Worm (Caenorhabditis elegans) whole organism, midembryonic: Measurements from ENCODE around the gene ZK380.4.

Experiments
- T22C8.4 ChIP-seq: fragments of 200-800 bp; sonication (Bioruptor generic); IDR thresholded peaks from 2 replicates; pipeline ENCODE4 v1.3.6; 2022; ENCODE audit warnings: missing genetic modification characterization, missing compliant biosample characterization
- cog-1 ChIP-seq: sonication (generic microtip); optimal IDR thresholded peaks from 2 replicates; lab custom pipeline; 2016; ENCODE audit warnings: missing genetic modification characterization, missing compliant biosample characterization
- flt-1 ChIP-seq: fragments of 200-800 bp; sonication (Bioruptor generic); IDR thresholded peaks from 2 replicates; pipeline ENCODE4 v1.3.6; 2022; ENCODE audit warnings: missing genetic modification characterization, missing compliant biosample characterization
- klf-2 ChIP-seq: fragments of 200-800 bp; sonication (Bioruptor generic); conservative IDR thresholded peaks from 2 replicates; pipeline ENCODE4 v1.3.6; 2022; ENCODE audit warnings: missing genetic modification reagents, missing genetic modification characterization, missing compliant biosample characterization
- med-1 ChIP-seq: sonication (generic microtip); optimal IDR thresholded peaks from 2 replicates; lab custom pipeline; 2017; ENCODE audit warnings: missing genetic modification characterization, mild to moderate bottlenecking, missing compliant biosample characterization, antibody characterized with exemption, missing genetic modification reagents; ENCODE audit not compliant: insufficient read depth
- ref-1 ChIP-seq: fragments of 200-800 bp; sonication (Bioruptor generic); conservative IDR thresholded peaks from 2 replicates; pipeline ENCODE4 v1.3.6; 2022; ENCODE audit warnings: missing genetic modification reagents, missing genetic modification characterization, missing compliant biosample characterization
- tab-1 ChIP-seq: fragments of 200-800 bp; sonication (Bioruptor generic); IDR thresholded peaks from 2 replicates; pipeline ENCODE4 v1.3.6; 2022; ENCODE audit warnings: missing genetic modification characterization, missing compliant biosample characterization
- ztf-23 ChIP-seq: fragments of 200-800 bp; sonication (Bioruptor generic); IDR thresholded peaks from 2 replicates; pipeline ENCODE4 v1.3.6; 2022; ENCODE audit warnings: missing genetic modification reagents, missing genetic modification characterization, missing compliant biosample characterization
- ztf-29 ChIP-seq: fragments of 200-800 bp; sonication (Bioruptor generic); IDR thresholded peaks from 2 replicates; pipeline ENCODE4 v1.3.6; 2022; ENCODE audit warnings: missing genetic modification reagents, missing genetic modification characterization, missing compliant biosample characterization

DNA sequence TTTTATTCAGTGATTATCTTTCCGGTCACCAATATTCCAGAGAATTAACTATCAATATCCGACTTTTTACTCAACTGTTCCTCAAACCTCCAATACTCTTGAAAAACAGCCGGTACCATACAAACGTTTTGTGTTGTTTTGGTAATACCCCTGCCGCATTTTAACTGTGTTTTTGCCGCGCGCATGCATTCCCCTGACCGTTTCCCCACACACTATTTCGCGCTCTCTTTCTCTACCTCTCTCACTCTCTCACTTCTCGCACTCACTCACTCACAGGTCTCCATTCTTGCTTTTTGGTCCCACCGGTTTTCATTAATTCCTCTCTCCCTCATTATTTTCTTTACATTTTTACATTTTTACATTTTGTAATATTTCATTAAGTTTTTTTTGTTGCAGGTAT lies 30.8 kb upstream of the ZK380.4 start, which contains the start of gene meg-4:
- TF ChIP-seq ztf-29 (GFP tag; lab: Robert Waterston, UW) (no peak), med-1 (GFP tag; lab: Kevin White, UChicago) (no peak), tab-1 (GFP tag; lab: Robert Waterston, UW) (no peak), ref-1 (GFP tag; lab: Robert Waterston, UW) (no peak), cog-1 (tag; lab: Kevin White, UChicago) (no peak), flt-1 (GFP tag; lab: Robert Waterston, UW) (no peak), T22C8.4 (no peak), klf-2 (GFP tag; lab: Robert Waterston, UW) (no peak), ztf-23 (no peak)
